Fruit fly (Drosophila melanogaster): ENCODE results near the gene Hsp70Ba.
A peak's percentile ranks its signal among the peaks of the same experiment; 100 is the strongest.

- TF ChIP-seq CG14711 (tag; optimal IDR thresholded peaks at IDR 0.05), result peak; percentile 81
- no peak for TF ChIP-seq CG12768 (GFP tag; optimal IDR thresholded peaks at IDR 0.05)
- no peak for TF ChIP-seq Clk (GFP tag; optimal IDR thresholded peaks at IDR 0.05)
- peak; percentile 85 for TF ChIP-seq CG7101 (tag; optimal IDR thresholded peaks at IDR 0.05)
- no peak for TF ChIP-seq CG5204 (GFP tag; optimal IDR thresholded peaks at IDR 0.05)
- no peak for TF ChIP-seq cic (GFP tag; optimal IDR thresholded peaks at IDR 0.05)
- peak; percentile 71 for TF ChIP-seq CG11617 (GFP tag; optimal IDR thresholded peaks at IDR 0.05)
Measured at dm6 chr3R:12442601-12443533, 24.7 kb downstream of the Hsp70Ba start.
